Worm (Caenorhabditis elegans) whole organism, L4/young adult: Measurements from ENCODE around the gene Y32B12B.2.

Source experiments
- W03F9.2 ChIP-seq: fragments of 150-350 bp; optimal IDR thresholded peaks from 2 replicates; lab custom pipeline; 2014; ENCODE audit warnings: missing biosample characterization, missing genetic modification characterization
- dao-5 ChIP-seq: sonication (generic microtip); optimal IDR thresholded peaks from 2 replicates; lab custom pipeline; 2016; ENCODE audit warnings: missing genotype, missing genetic modification characterization, moderate library complexity, missing compliant biosample characterization
- him-1 ChIP-seq: sonication (generic microtip); optimal IDR thresholded peaks from 2 replicates; lab custom pipeline; 2016; ENCODE audit warnings: missing genotype, missing genetic modification reagents, missing genetic modification characterization, missing compliant biosample characterization

ce11 chrV:16535172-16535571 is 3.0 kb upstream of the Y32B12B.2 start, which contains the start of gene Y32B12B.8:
- TF ChIP-seq him-1 (tag; lab: Kevin White, UChicago) = no peak
- no peak for TF ChIP-seq W03F9.2 (tag; lab: Kevin White, UChicago)
- no peak for TF ChIP-seq dao-5 (tag; lab: Kevin White, UChicago)
